Fruit fly (Drosophila melanogaster) whole organism, embryonic: ENCODE results near the gene pps.

Experiments
- CG1792 ChIP-seq: fragments of 200-800 bp; sonication (Bioruptor generic); optimal IDR thresholded peaks from 2 replicates; lab custom pipeline; 2016; ENCODE audit warnings: missing biosample characterization, missing genetic modification characterization
- CG18599 ChIP-seq: fragments of 200-800 bp; sonication (Bioruptor generic); optimal IDR thresholded peaks from 3 replicates; lab custom pipeline; 2017; ENCODE audit warnings: missing biosample characterization, missing genetic modification characterization, mild to moderate bottlenecking, moderate library complexity, missing genetic modification reagents
- CG31224 ChIP-seq: fragments of 200-800 bp; sonication (Bioruptor generic); IDR thresholded peaks from 2 replicates; pipeline ENCODE4 v1.3.6; 2022; ENCODE audit warnings: missing biosample characterization, missing genetic modification characterization
- CG6854 ChIP-seq: fragments of 200-800 bp; sonication (Bioruptor generic); optimal IDR thresholded peaks from 3 replicates; lab custom pipeline; 2017; ENCODE audit warnings: missing biosample characterization, mild to moderate bottlenecking, missing genetic modification characterization
- Jarid2 ChIP-seq: fragments of 200-800 bp; sonication (Bioruptor generic); optimal IDR thresholded peaks from 3 replicates; lab custom pipeline; 2017; ENCODE audit warnings: mild to moderate bottlenecking, missing biosample characterization, missing genetic modification reagents, missing genetic modification characterization
- MBD-R2 ChIP-seq: fragments of 200-800 bp; sonication (Bioruptor generic); IDR thresholded peaks from 2 replicates; pipeline ENCODE4 v1.3.6; 2022; ENCODE audit warnings: missing biosample characterization, missing genetic modification characterization
- Sry-δ ChIP-seq: fragments of 200-800 bp; sonication (Bioruptor generic); optimal IDR thresholded peaks from 2 replicates; lab custom pipeline; 2016; ENCODE audit warnings: missing biosample characterization, missing genetic modification characterization
- amos ChIP-seq: fragments of 200-800 bp; sonication (Bioruptor generic); IDR thresholded peaks from 2 replicates; pipeline ENCODE4 v1.3.6; 2022; ENCODE audit warnings: missing biosample characterization, missing genetic modification characterization; ENCODE audit not compliant: partially characterized antibody
- aop ChIP-seq: fragments of 200-800 bp; sonication (Bioruptor generic); IDR thresholded peaks from 2 replicates; pipeline ENCODE4 v1.3.6; 2022; ENCODE audit warnings: missing biosample characterization, missing genetic modification characterization
- lov ChIP-seq, 2 experiments: fragments of 200-800 bp in 1 of 2; fragments of >200 bp in 1 of 2; sonication (Bioruptor generic) in 1 of 2; IDR thresholded peaks in 1 of 2; optimal IDR thresholded peaks in 1 of 2; 2 replicates in 1 of 2; 3 replicates in 1 of 2; pipeline versions ENCODE4 v1.3.6 to Lab custom; 2017 to 2022; ENCODE audit warnings: missing biosample characterization in 1 of 2, missing genetic modification characterization in 1 of 2
- pb ChIP-seq: fragments of 200-800 bp; sonication (Bioruptor generic); optimal IDR thresholded peaks from 3 replicates; lab custom pipeline; 2016; ENCODE audit warnings: missing biosample characterization, missing genetic modification characterization
- pros ChIP-seq: fragments of 200-800 bp; sonication (Bioruptor generic); optimal IDR thresholded peaks from 3 replicates; lab custom pipeline; 2019; ENCODE audit warnings: missing biosample characterization, mild to moderate bottlenecking, missing genetic modification characterization, moderate library complexity

DNA sequence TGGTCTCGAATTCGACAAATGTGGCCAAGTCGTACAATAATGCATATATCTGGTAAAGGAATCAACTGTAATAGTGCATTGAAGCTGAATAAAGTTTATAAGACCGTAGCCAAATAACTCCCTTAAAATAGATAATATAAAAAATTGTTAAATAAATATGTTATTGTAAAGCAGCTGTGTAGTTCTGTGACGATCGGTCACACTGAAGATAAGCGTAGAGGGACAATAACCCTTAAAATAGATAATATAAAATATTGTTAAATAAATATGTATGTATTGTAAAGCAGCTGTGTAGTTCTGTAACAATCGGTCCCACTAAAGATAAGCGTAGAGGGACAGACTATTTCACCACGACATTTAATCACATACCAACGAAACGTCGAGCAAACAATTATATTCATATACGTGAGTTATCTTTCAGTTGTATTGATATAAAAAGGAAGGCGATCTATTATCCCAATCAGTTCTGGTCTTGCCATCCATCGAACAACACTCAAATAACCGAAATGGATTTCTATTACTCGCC, 38.3 kb upstream of the pps start, which contains the start of gene GstD5:
- TF ChIP-seq CG18599 (no peak), CG6854 (GFP tag; lab: Kevin White, UChicago) (no peak), MBD-R2 (no peak), Jarid2 (GFP tag; lab: Kevin White, UChicago) (no peak), Sry-δ (GFP tag; lab: Kevin White, UChicago) (no peak), aop (GFP tag; lab: Robert Waterston, UW) (no peak), pb (GFP tag; lab: Kevin White, UChicago) (no peak), pros (no peak), lov (optimal IDR thresholded peaks at IDR 0.05; lab: Kevin White, UChicago) (no peak), lov (GFP tag; IDR thresholded peaks at IDR 0.05; lab: Robert Waterston, UW) (no peak), amos (0 out of 2 replicates have a peak, but pooled peaks have one; percentile 8), CG31224 (GFP tag; lab: Robert Waterston, UW) (no peak), CG1792 (GFP tag; lab: Kevin White, UChicago) (no peak)
